Worm (Caenorhabditis elegans) whole organism, mixed stage, embryonic: ENCODE data around the gene M28.8.

Experiments
- blmp-1 ChIP-seq: fragments of 150-350 bp; optimal IDR thresholded peaks from 2 replicates; lab custom pipeline; 2014; ENCODE audit warnings: missing biosample characterization, missing genetic modification characterization
- ceh-43 ChIP-seq: fragments of 200-800 bp; sonication (Bioruptor generic); optimal IDR thresholded peaks from 2 replicates; lab custom pipeline; 2018; ENCODE audit warnings: mild to moderate bottlenecking, missing genetic modification characterization, moderate library complexity, missing compliant biosample characterization
- elt-1 ChIP-seq: sonication (generic microtip); optimal IDR thresholded peaks from 2 replicates; lab custom pipeline; 2017; ENCODE audit warnings: missing genetic modification characterization, mild to moderate bottlenecking, missing compliant biosample characterization, antibody characterized with exemption, moderate library complexity, borderline replicate concordance; ENCODE audit not compliant: insufficient read depth
- elt-3 ChIP-seq: fragments of 150-350 bp; optimal IDR thresholded peaks from 2 replicates; lab custom pipeline; 2014; ENCODE audit warnings: missing biosample characterization, missing genetic modification characterization
- flh-1 ChIP-seq: fragments of 200-800 bp; sonication (Bioruptor generic); optimal IDR thresholded peaks from 2 replicates; lab custom pipeline; 2018; ENCODE audit warnings: mild to moderate bottlenecking, missing genetic modification characterization, moderate library complexity, missing compliant biosample characterization
- lin-13 ChIP-seq: fragments of 150-350 bp; optimal IDR thresholded peaks from 2 replicates; lab custom pipeline; 2014; ENCODE audit warnings: missing biosample characterization, missing genetic modification characterization
- mep-1 ChIP-seq: fragments of 150-350 bp; optimal IDR thresholded peaks from 2 replicates; lab custom pipeline; 2017; ENCODE audit warnings: missing biosample characterization, missing genetic modification reagents, missing genetic modification characterization, inconsistent platforms
- nhr-12 ChIP-seq: fragments of 150-350 bp; optimal IDR thresholded peaks from 2 replicates; lab custom pipeline; 2014; ENCODE audit warnings: missing biosample characterization, missing genetic modification characterization
- nhr-237 ChIP-seq: fragments of 150-350 bp; optimal IDR thresholded peaks from 2 replicates; lab custom pipeline; 2014; ENCODE audit warnings: missing biosample characterization, missing genetic modification characterization
- sem-2 ChIP-seq: fragments of 200-800 bp; sonication (Bioruptor generic); optimal IDR thresholded peaks from 2 replicates; lab custom pipeline; 2018; ENCODE audit warnings: mild to moderate bottlenecking, missing genetic modification characterization, missing compliant biosample characterization
- snpc-4 ChIP-seq: fragments of 150-350 bp; optimal IDR thresholded peaks from 2 replicates; lab custom pipeline; 2014; ENCODE audit warnings: missing biosample characterization, missing genetic modification characterization
- unc-39 ChIP-seq: fragments of 150-350 bp; optimal IDR thresholded peaks from 2 replicates; lab custom pipeline; 2014; ENCODE audit warnings: missing biosample characterization, missing genetic modification characterization
- unc-62 ChIP-seq: fragments of 150-350 bp; optimal IDR thresholded peaks from 2 replicates; lab custom pipeline; 2014; ENCODE audit warnings: missing biosample characterization, missing genetic modification reagents, missing genetic modification characterization

- no peak for TF ChIP-seq unc-39 (tag; lab: Kevin White, UChicago)
- TF ChIP-seq unc-62 (GFP tag; lab: Kevin White, UChicago) = no peak
- no peak for TF ChIP-seq elt-3
- no peak for TF ChIP-seq snpc-4
- no peak for TF ChIP-seq elt-1 (tag; lab: Kevin White, UChicago)
- no peak for TF ChIP-seq blmp-1 (tag; lab: Kevin White, UChicago)
- no peak for TF ChIP-seq lin-13
- no peak for TF ChIP-seq nhr-237 (tag; lab: Kevin White, UChicago)
- no peak for TF ChIP-seq mep-1 (tag; lab: Kevin White, UChicago)
- no peak for TF ChIP-seq sem-2
- no peak for TF ChIP-seq ceh-43 (GFP tag; lab: Kevin White, UChicago)
- no peak for TF ChIP-seq nhr-12 (tag; lab: Kevin White, UChicago)
- no peak for TF ChIP-seq flh-1 (GFP tag; lab: Kevin White, UChicago)
These were observed 24.0 kb downstream of the M28.8 start, which contains the start of gene nphp-1 for ce11 chrII:10652112-10652511.
